Fruit fly (Drosophila melanogaster) whole organism, prepupa: ENCODE results near the gene CG33110.

Experiments used
- Hr38 ChIP-seq: sonication (Bioruptor generic); optimal IDR thresholded peaks from 2 replicates; lab custom pipeline; 2016; ENCODE audit warnings: missing biosample characterization, missing genetic modification characterization
- Smox ChIP-seq: fragments of 200-800 bp; sonication (Bioruptor generic); optimal IDR thresholded peaks from 3 replicates; lab custom pipeline; 2016; ENCODE audit warnings: missing biosample characterization, missing genetic modification characterization

dm6 chr3R:22564707-22565106, 5.3 kb upstream of the CG33110 start:
- TF ChIP-seq Hr38 (GFP tag; lab: Kevin White, UChicago): no peak
- TF ChIP-seq Smox (GFP tag; lab: Kevin White, UChicago): no peak
